Worm (Caenorhabditis elegans): ENCODE measurements around the gene nsph-3.1.

The nsph-3.1 gene

ce11 chrIV:10964688-10965087 lies 15.1 kb downstream of the nsph-3.1 start (continued):
- TF ChIP-seq nhr-42 (GFP tag; IDR thresholded peaks at IDR 0.05) (no peak), Y75B8A.6 (GFP tag; IDR thresholded peaks at IDR 0.05) (no peak), saeg-2 (GFP tag; IDR thresholded peaks at IDR 0.05) (no peak), gei-8 (GFP tag; optimal IDR thresholded peaks at IDR 0.05) (no peak), daf-12 (tag; optimal IDR thresholded peaks at IDR 0.05) (no peak), nhr-237 (tag; optimal IDR thresholded peaks at IDR 0.05) (no peak), lim-7 (GFP tag; IDR thresholded peaks at IDR 0.05) (no peak), mxl-3 (GFP tag; optimal IDR thresholded peaks at IDR 0.05) (peak; percentile 12), zag-1 (tag; optimal IDR thresholded peaks at IDR 0.05) (no peak), fkh-10 (GFP tag; optimal IDR thresholded peaks at IDR 0.05) (no peak), F10B5.3 (tag; optimal IDR thresholded peaks at IDR 0.05) (no peak), ama-1 (optimal IDR thresholded peaks at IDR 0.05) (no peak), sdz-12 (GFP tag; optimal IDR thresholded peaks at IDR 0.05) (no peak), jun-1 (tag; optimal IDR thresholded peaks at IDR 0.05) (no peak), mxl-2 (GFP tag; conservative IDR thresholded peaks at IDR 0.05) (no peak), spr-1 (tag; optimal IDR thresholded peaks at IDR 0.05) (no peak), hlh-30 (tag; optimal IDR thresholded peaks at IDR 0.05; ENCODE audit: insufficient read depth) (peak; percentile 44), nhr-25 (tag; optimal IDR thresholded peaks at IDR 0.05; ENCODE audit: borderline replicate concordance, insufficient read depth) (no peak), dmd-9 (GFP tag; IDR thresholded peaks at IDR 0.05) (no peak), nhr-102 (tag; optimal IDR thresholded peaks at IDR 0.05) (no peak), daf-8 (GFP tag; IDR thresholded peaks at IDR 0.05) (no peak), ctbp-1 (GFP tag; IDR thresholded peaks at IDR 0.05) (no peak), dpl-1 (GFP tag; optimal IDR thresholded peaks at IDR 0.05) (no peak), mes-2 (tag; optimal IDR thresholded peaks at IDR 0.05; ENCODE audit: poor library complexity, severe bottlenecking) (no peak), nhr-28 (tag; optimal IDR thresholded peaks at IDR 0.05) (peak; percentile 56), Y105C5A.15 (GFP tag; IDR thresholded peaks at IDR 0.05) (no peak), mep-1 (tag; optimal IDR thresholded peaks at IDR 0.05) (no peak), lin-13 (GFP tag; optimal IDR thresholded peaks at IDR 0.05) (no peak), unc-130 (GFP tag; optimal IDR thresholded peaks at IDR 0.05) (no peak), zfp-3 (GFP tag; conservative IDR thresholded peaks at IDR 0.05) (no peak), nhr-41 (GFP tag; IDR thresholded peaks at IDR 0.05) (no peak), skn-1 (tag; optimal IDR thresholded peaks at IDR 0.05) (no peak)

DNA sequence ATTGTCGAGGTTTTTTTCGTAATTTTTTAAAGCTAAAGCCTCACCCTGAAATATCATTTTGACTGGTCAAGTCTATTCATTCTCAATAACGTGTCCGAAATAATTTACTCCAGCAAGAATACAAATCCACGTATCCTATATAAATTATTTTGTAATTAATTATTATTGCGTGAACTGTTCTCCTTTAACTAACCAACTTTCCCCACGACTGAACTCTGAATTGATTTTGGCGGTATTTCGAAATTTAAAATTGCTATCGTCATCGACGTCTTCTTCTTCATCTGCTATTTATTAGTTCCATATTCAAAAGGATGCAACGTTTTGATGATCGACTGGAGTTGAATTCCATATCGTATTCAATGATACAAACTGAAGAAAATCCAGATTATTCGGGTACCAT lies 16.7 kb downstream of the nsph-3.1 start, which contains the start of the genes aqp-3 and Y69E1A.8:
Gene aqp-3 (minus strand): TSS at position 101 of the 400 bp plus-strand sequence.
Gene Y69E1A.8 (plus strand): TSS at position 246 of the 400 bp plus-strand sequence.
- no peak for TF ChIP-seq nhr-28 (tag; optimal IDR thresholded peaks at IDR 0.05)
- TF ChIP-seq fkh-10 (GFP tag; optimal IDR thresholded peaks at IDR 0.05) = no peak
- TF ChIP-seq nhr-77 (tag; optimal IDR thresholded peaks at IDR 0.05) = no peak
- no peak for TF ChIP-seq zip-11 (GFP tag; IDR thresholded peaks at IDR 0.05)
- no peak for TF ChIP-seq duxl-1 (tag; optimal IDR thresholded peaks at IDR 0.05; ENCODE audit: poor library complexity)
- TF ChIP-seq tra-1 (GFP tag; IDR thresholded peaks at IDR 0.05) = no peak
- no peak for TF ChIP-seq F10B5.3 (tag; optimal IDR thresholded peaks at IDR 0.05)
- no peak for TF ChIP-seq arid-1 (GFP tag; conservative IDR thresholded peaks at IDR 0.05)
- no peak for TF ChIP-seq Y105C5A.15 (GFP tag; IDR thresholded peaks at IDR 0.05)
- no peak for TF ChIP-seq zfp-2 (tag; optimal IDR thresholded peaks at IDR 0.05)
- TF ChIP-seq gei-8 (GFP tag; optimal IDR thresholded peaks at IDR 0.05) = no peak
- TF ChIP-seq ctbp-1 (GFP tag; IDR thresholded peaks at IDR 0.05) = no peak
- no peak for TF ChIP-seq nhr-76 (tag; optimal IDR thresholded peaks at IDR 0.05)
- TF ChIP-seq hif-1 (tag; optimal IDR thresholded peaks at IDR 0.05) = no peak
- TF ChIP-seq ceh-44 (GFP tag; IDR thresholded peaks at IDR 0.05) = no peak
- TF ChIP-seq dpl-1 (GFP tag; optimal IDR thresholded peaks at IDR 0.05) = no peak
- no peak for TF ChIP-seq pqm-1 (tag; optimal IDR thresholded peaks at IDR 0.05)
- no peak for TF ChIP-seq daf-19 (GFP tag; conservative IDR thresholded peaks at IDR 0.05)
